Fruit fly (Drosophila melanogaster) whole organism: ENCODE data around the gene bsh.

Source experiments
- CG8478 ChIP-seq: fragments of >200 bp; optimal IDR thresholded peaks from 2 replicates; lab custom pipeline; 2018; ENCODE audit warnings: inconsistent platforms
- Dll ChIP-seq: fragments of >200 bp; optimal IDR thresholded peaks from 2 replicates; lab custom pipeline; 2017
- EcR ChIP-seq, 2 experiments: fragments of >200 bp; optimal IDR thresholded peaks; 2 replicates each; lab custom pipeline; 2017; ENCODE audit warnings: missing biosample characterization in 2 of 2, missing genetic modification characterization in 2 of 2, missing genetic modification reagents in 2 of 2
- pan ChIP-seq: fragments of >200 bp; optimal IDR thresholded peaks from 2 replicates; lab custom pipeline; 2017
- psq ChIP-seq: fragments of >200 bp; optimal IDR thresholded peaks from 2 replicates; lab custom pipeline; 2017
- usp ChIP-seq: fragments of >200 bp; optimal IDR thresholded peaks from 2 replicates; lab custom pipeline; 2017; ENCODE audit warnings: missing biosample characterization, missing genetic modification characterization, mixed read lengths

The bsh gene

dm6 chr2L:19791321-19792281 is 22.7 kb upstream of the bsh start, which contains the start of the genes CdGAPr and CG10466:
Gene CdGAPr, minus strand, starts transcription at chr2L:19791882.
Gene CG10466, plus strand, starts transcription at chr2L:19792104.
- no peak for TF ChIP-seq CG8478 (lab: Kevin White, UChicago)
- TF ChIP-seq psq (lab: Kevin White, UChicago) = no peak
- TF ChIP-seq EcR (GFP tag; optimal IDR thresholded peaks at IDR 0.05; lab: Kevin White, UChicago) = no peak
- no peak for TF ChIP-seq pan
- no peak for TF ChIP-seq usp (GFP tag; lab: Kevin White, UChicago)
- no peak for TF ChIP-seq Dll (lab: Kevin White, UChicago)

dm6 chr2L:19790553-19791320 is 21.9 kb upstream of the bsh start:
- TF ChIP-seq Dll (lab: Kevin White, UChicago) (no peak), psq (lab: Kevin White, UChicago) (no peak), EcR (GFP tag; optimal IDR thresholded peaks at IDR 0.05; lab: Kevin White, UChicago) (no peak), pan (no peak), CG8478 (lab: Kevin White, UChicago) (no peak), usp (GFP tag; lab: Kevin White, UChicago) (no peak)

dm6 chr2L:19788735-19789134 is 19.9 kb upstream of the bsh start:
- TF ChIP-seq psq (lab: Kevin White, UChicago) (no peak), Dll (lab: Kevin White, UChicago) (no peak), CG8478 (lab: Kevin White, UChicago) (no peak), EcR (GFP tag; optimal IDR thresholded peaks at IDR 0.05; lab: Kevin White, UChicago) (no peak), usp (GFP tag; lab: Kevin White, UChicago) (no peak)

dm6 chr2L:19787930-19788329 is 19.1 kb upstream of the bsh start:
- TF ChIP-seq Dll (lab: Kevin White, UChicago) (no peak), pan (no peak), CG8478 (lab: Kevin White, UChicago) (no peak), psq (lab: Kevin White, UChicago) (no peak), usp (GFP tag; lab: Kevin White, UChicago) (no peak), EcR (GFP tag; optimal IDR thresholded peaks at IDR 0.05; lab: Kevin White, UChicago) (no peak)

- TF ChIP-seq pan = no peak
- no peak for TF ChIP-seq psq (lab: Kevin White, UChicago)
Measured at dm6 chr2L:19784827-19785569, 16.1 kb upstream of the bsh start.

- no peak for TF ChIP-seq Dll (lab: Kevin White, UChicago)
- no peak for TF ChIP-seq psq (lab: Kevin White, UChicago)
- TF ChIP-seq CG8478 (lab: Kevin White, UChicago) = no peak
Measured at dm6 chr2L:19774278-19774677, 5.4 kb upstream of the bsh start.

- no peak for TF ChIP-seq EcR (GFP tag; optimal IDR thresholded peaks at IDR 0.05; lab: Kevin White, UChicago)
- no peak for TF ChIP-seq Dll (lab: Kevin White, UChicago)
- TF ChIP-seq pan = no peak
- TF ChIP-seq usp (GFP tag; lab: Kevin White, UChicago) = no peak
- TF ChIP-seq psq (lab: Kevin White, UChicago) = no peak
- no peak for TF ChIP-seq CG8478 (lab: Kevin White, UChicago)
Measured at dm6 chr2L:19769703-19770102, 836 bp upstream of the bsh start.

dm6 chr2L:19765406-19765805 is 3.5 kb downstream of the bsh start:
- no peak for TF ChIP-seq CG8478 (lab: Kevin White, UChicago)
- no peak for TF ChIP-seq EcR (GFP tag; optimal IDR thresholded peaks at IDR 0.05; lab: Kevin White, UChicago)
- no peak for TF ChIP-seq psq (lab: Kevin White, UChicago)
- TF ChIP-seq Dll (lab: Kevin White, UChicago) = no peak
- no peak for TF ChIP-seq usp (GFP tag; lab: Kevin White, UChicago)
- TF ChIP-seq pan = no peak

dm6 chr2L:19764581-19765136 is 4.2 kb downstream of the bsh start:
- no peak for TF ChIP-seq EcR (GFP tag; optimal IDR thresholded peaks at IDR 0.05; lab: Kevin White, UChicago)
- TF ChIP-seq pan = no peak
- TF ChIP-seq psq (lab: Kevin White, UChicago) = no peak
- TF ChIP-seq Dll (lab: Kevin White, UChicago) = no peak
- no peak for TF ChIP-seq CG8478 (lab: Kevin White, UChicago)
- TF ChIP-seq usp (GFP tag; lab: Kevin White, UChicago) = no peak

- TF ChIP-seq CG8478 (lab: Kevin White, UChicago) = no peak
Measured at dm6 chr2L:19763773-19764580, 4.9 kb downstream of the bsh start, which contains the start of gene fbp. Gene fbp, minus strand, starts transcription at chr2L:19764136.
